Worm (Caenorhabditis elegans) whole organism, L2 larva: ENCODE data around the gene abu-13.

ENCODE experiments used
- C34F6.9 ChIP-seq: fragments of 150-350 bp; optimal IDR thresholded peaks from 2 replicates; lab custom pipeline; 2014; ENCODE audit warnings: missing biosample characterization, missing genetic modification characterization
- R02D3.7 ChIP-seq: fragments of 150-350 bp; optimal IDR thresholded peaks from 2 replicates; lab custom pipeline; 2014; ENCODE audit warnings: missing biosample characterization, missing genetic modification characterization
- Y55F3AM.14 ChIP-seq: fragments of 200-800 bp; sonication (Bioruptor generic); optimal IDR thresholded peaks from 2 replicates; lab custom pipeline; 2018; ENCODE audit warnings: mild to moderate bottlenecking, missing genetic modification characterization, missing compliant biosample characterization
- alr-1 ChIP-seq: fragments of 150-350 bp; optimal IDR thresholded peaks from 2 replicates; lab custom pipeline; 2014; ENCODE audit warnings: missing biosample characterization, missing genetic modification characterization
- aly-2 ChIP-seq: fragments of 150-350 bp; optimal IDR thresholded peaks from 2 replicates; lab custom pipeline; 2014; ENCODE audit warnings: missing biosample characterization, missing genetic modification characterization
- ama-1 ChIP-seq: fragments of 150-350 bp; optimal IDR thresholded peaks from 2 replicates; lab custom pipeline; 2018; ENCODE audit warnings: inconsistent platforms
- blmp-1 ChIP-seq: sonication (generic microtip); optimal IDR thresholded peaks from 2 replicates; lab custom pipeline; 2017; ENCODE audit warnings: missing genetic modification characterization, mild to moderate bottlenecking, missing compliant biosample characterization, antibody characterized with exemption, moderate library complexity; ENCODE audit not compliant: insufficient read depth
- ceh-16 ChIP-seq: fragments of 150-350 bp; optimal IDR thresholded peaks from 2 replicates; lab custom pipeline; 2014; ENCODE audit warnings: missing biosample characterization, missing genetic modification characterization
- crh-2 ChIP-seq: sonication (generic microtip); optimal IDR thresholded peaks from 2 replicates; lab custom pipeline; 2017; ENCODE audit warnings: missing biosample characterization, missing genetic modification characterization
- dmd-4 ChIP-seq: sonication (generic microtip); optimal IDR thresholded peaks from 2 replicates; lab custom pipeline; 2017; ENCODE audit warnings: missing biosample characterization, missing genetic modification characterization
- elt-1 ChIP-seq: fragments of 150-350 bp; optimal IDR thresholded peaks from 2 replicates; lab custom pipeline; 2014; ENCODE audit warnings: missing biosample characterization, missing genetic modification characterization
- lin-13 ChIP-seq: fragments of 150-350 bp; optimal IDR thresholded peaks from 2 replicates; lab custom pipeline; 2014; ENCODE audit warnings: missing biosample characterization, missing genetic modification reagents, missing genetic modification characterization
- lsy-2 ChIP-seq, 2 experiments: fragments of 150-350 bp in 1 of 2; sonication (generic microtip) in 1 of 2; optimal IDR thresholded peaks; 2 replicates each; lab custom pipeline; 2014 to 2017; ENCODE audit warnings: missing biosample characterization in 2 of 2, missing genetic modification characterization in 2 of 2
- mdl-1 ChIP-seq, 2 experiments: fragments of 150-350 bp in 1 of 2; sonication (generic microtip) in 1 of 2; optimal IDR thresholded peaks; 2 replicates each; lab custom pipeline; 2017; ENCODE audit warnings: missing biosample characterization in 2 of 2, missing genetic modification characterization in 2 of 2
- nhr-10 ChIP-seq: sonication (generic microtip); optimal IDR thresholded peaks from 2 replicates; lab custom pipeline; 2017; ENCODE audit warnings: missing biosample characterization, missing genetic modification characterization
- nhr-11 ChIP-seq: fragments of 150-350 bp; optimal IDR thresholded peaks from 2 replicates; lab custom pipeline; 2014; ENCODE audit warnings: missing biosample characterization, missing genetic modification characterization
- nhr-12 ChIP-seq: fragments of 150-350 bp; optimal IDR thresholded peaks from 2 replicates; lab custom pipeline; 2014; ENCODE audit warnings: missing biosample characterization, missing genetic modification characterization
- nhr-129 ChIP-seq: fragments of 150-350 bp; optimal IDR thresholded peaks from 2 replicates; lab custom pipeline; 2014; ENCODE audit warnings: missing biosample characterization, missing genetic modification characterization
- nhr-21 ChIP-seq: fragments of 150-350 bp; optimal IDR thresholded peaks from 2 replicates; lab custom pipeline; 2014; ENCODE audit warnings: missing biosample characterization, missing genetic modification characterization
- nhr-23 ChIP-seq: fragments of 150-350 bp; optimal IDR thresholded peaks from 2 replicates; lab custom pipeline; 2014; ENCODE audit warnings: missing biosample characterization, missing genetic modification reagents, missing genetic modification characterization
- nhr-237 ChIP-seq: fragments of 150-350 bp; optimal IDR thresholded peaks from 2 replicates; lab custom pipeline; 2014; ENCODE audit warnings: missing biosample characterization, missing genetic modification characterization
- nhr-25 ChIP-seq: fragments of 150-350 bp; sonication (generic microtip); optimal IDR thresholded peaks from 3 replicates; lab custom pipeline; 2014; ENCODE audit warnings: missing biosample characterization, missing genetic modification characterization
- nhr-6 ChIP-seq: fragments of 150-350 bp; optimal IDR thresholded peaks from 2 replicates; lab custom pipeline; 2014; ENCODE audit warnings: missing biosample characterization, missing genetic modification characterization
- peb-1 ChIP-seq: fragments of 150-350 bp; optimal IDR thresholded peaks from 2 replicates; lab custom pipeline; 2014; ENCODE audit warnings: missing biosample characterization, missing genetic modification characterization
- skn-1 ChIP-seq: sonication (generic microtip); optimal IDR thresholded peaks from 2 replicates; lab custom pipeline; 2017; ENCODE audit warnings: missing biosample characterization, missing genetic modification characterization
- sma-3 ChIP-seq: sonication (generic microtip); optimal IDR thresholded peaks from 2 replicates; lab custom pipeline; 2016; ENCODE audit warnings: missing genetic modification reagents, missing genetic modification characterization, missing compliant biosample characterization
- sma-9 ChIP-seq, 2 experiments: fragments of 150-350 bp in 1 of 2; sonication (generic microtip) in 1 of 2; optimal IDR thresholded peaks; 2 replicates each; lab custom pipeline; 2014 to 2016; ENCODE audit warnings: missing genetic modification characterization in 2 of 2, mild to moderate bottlenecking in 1 of 2, missing biosample characterization in 1 of 2, missing compliant biosample characterization in 1 of 2, missing genetic modification reagents in 1 of 2, moderate library complexity in 1 of 2
- snpc-4 ChIP-seq: fragments of 150-350 bp; optimal IDR thresholded peaks from 2 replicates; lab custom pipeline; 2014; ENCODE audit warnings: missing biosample characterization, missing genetic modification characterization
- unc-39 ChIP-seq: fragments of 150-350 bp; optimal IDR thresholded peaks from 2 replicates; lab custom pipeline; 2014; ENCODE audit warnings: missing biosample characterization, missing genetic modification characterization
- unc-55 ChIP-seq: fragments of 150-350 bp; sonication (generic microtip); optimal IDR thresholded peaks from 3 replicates; lab custom pipeline; 2014; ENCODE audit warnings: missing biosample characterization, missing genetic modification reagents, missing genetic modification characterization
- unc-62 ChIP-seq: fragments of 150-350 bp; optimal IDR thresholded peaks from 2 replicates; lab custom pipeline; 2014; ENCODE audit warnings: missing biosample characterization, missing genetic modification reagents, missing genetic modification characterization
- zag-1 ChIP-seq: fragments of 150-350 bp; optimal IDR thresholded peaks from 2 replicates; lab custom pipeline; 2014; ENCODE audit warnings: missing biosample characterization, missing genetic modification characterization
- ztf-11 ChIP-seq: sonication (generic microtip); optimal IDR thresholded peaks from 2 replicates; lab custom pipeline; 2017; ENCODE audit warnings: missing biosample characterization, missing genetic modification characterization
- ztf-4 ChIP-seq: fragments of 150-350 bp; optimal IDR thresholded peaks from 2 replicates; lab custom pipeline; 2014; ENCODE audit warnings: missing biosample characterization, missing genetic modification characterization

abu-13 gene

ce11 chrIII:6971662-6972284, 26.1 kb upstream of the abu-13 start, which contains the start of the genes eef-1A.1 and rfc-4 (continued):
- no peak for TF ChIP-seq peb-1 (tag; lab: Kevin White, UChicago)
- TF ChIP-seq C34F6.9 (tag; lab: Kevin White, UChicago), result peak; percentile 100
- no peak for TF ChIP-seq alr-1 (tag; lab: Kevin White, UChicago)
- TF ChIP-seq crh-2, result peak; percentile 98
- peak; percentile 98 to 100 for TF ChIP-seq lsy-2 (tag; optimal IDR thresholded peaks at IDR 0.05; lab: Kevin White, UChicago)
- peak; percentile 68 for TF ChIP-seq nhr-12 (tag; lab: Kevin White, UChicago)
- peak; percentile 83 for TF ChIP-seq zag-1 (tag; lab: Kevin White, UChicago)

DNA sequence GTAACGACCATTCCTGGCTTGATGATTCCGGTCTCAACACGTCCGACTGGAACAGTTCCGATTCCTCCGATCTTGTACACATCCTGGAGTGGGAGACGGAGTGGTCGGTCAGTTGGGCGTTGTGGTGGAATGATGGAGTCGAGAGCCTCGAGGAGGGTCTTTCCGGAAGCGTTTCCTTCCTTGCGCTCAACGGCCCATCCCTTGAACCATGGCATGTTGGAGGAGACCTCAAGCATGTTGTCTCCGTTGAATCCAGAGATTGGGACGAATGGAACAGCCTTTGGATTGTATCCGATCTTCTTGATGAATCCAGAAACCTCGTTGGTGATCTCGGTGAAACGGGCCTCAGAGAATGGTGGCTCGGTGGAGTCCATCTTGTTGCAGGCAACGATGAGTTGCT, 25.0 kb upstream of the abu-13 start:
- TF ChIP-seq unc-55 (GFP tag; lab: Kevin White, UChicago) (no peak), ama-1 (lab: Kevin White, UChicago) (no peak), lin-13 (GFP tag; lab: Kevin White, UChicago) (no peak), nhr-11 (tag; lab: Kevin White, UChicago) (no peak), alr-1 (tag; lab: Kevin White, UChicago) (no peak), nhr-12 (tag; lab: Kevin White, UChicago) (no peak), nhr-23 (tag; lab: Kevin White, UChicago) (no peak), skn-1 (tag; lab: Kevin White, UChicago) (no peak), sma-3 (GFP tag; lab: Kevin White, UChicago) (no peak)

DNA sequence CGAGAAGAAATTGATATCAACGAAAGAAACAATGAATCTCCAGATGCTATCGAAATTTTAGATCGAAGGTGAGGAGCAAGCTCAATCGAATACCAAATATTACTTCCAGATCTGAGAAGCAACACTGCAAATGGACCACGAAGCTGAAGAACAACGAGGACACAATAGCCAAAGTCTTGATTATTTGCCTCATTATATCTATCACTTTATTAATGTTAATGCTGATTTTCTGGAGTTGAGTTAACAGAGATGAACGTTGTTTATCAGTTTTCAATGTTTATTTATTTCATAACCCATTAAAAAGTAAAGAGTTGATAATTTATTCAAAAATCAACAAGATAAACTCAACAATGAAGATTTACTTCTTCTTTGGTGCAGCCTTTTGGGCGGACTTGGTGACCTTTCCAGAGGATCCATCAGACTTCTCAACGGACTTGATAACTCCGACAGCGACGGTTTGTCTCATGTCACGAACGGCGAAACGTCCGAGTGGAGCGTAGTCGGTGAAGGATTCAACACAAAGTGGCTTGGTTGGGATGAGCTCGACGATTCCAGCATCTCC, 24.2 kb upstream of the abu-13 start:
- peak; percentile 20 for TF ChIP-seq Y55F3AM.14 (GFP tag; lab: Kevin White, UChicago)
- TF ChIP-seq blmp-1 (tag; lab: Kevin White, UChicago), result no peak
- no peak for TF ChIP-seq nhr-11 (tag; lab: Kevin White, UChicago)
- TF ChIP-seq lsy-2 (tag; optimal IDR thresholded peaks at IDR 0.05; lab: Kevin White, UChicago), result peak in 1 of 2 experiments; percentile 2
- no peak for TF ChIP-seq sma-9 (GFP tag; optimal IDR thresholded peaks at IDR 0.05; lab: Kevin White, UChicago)
- TF ChIP-seq sma-9 (tag; optimal IDR thresholded peaks at IDR 0.05; lab: Kevin White, UChicago), result no peak
- TF ChIP-seq nhr-21 (tag; lab: Kevin White, UChicago), result peak; percentile 6
- no peak for TF ChIP-seq nhr-10 (tag; lab: Kevin White, UChicago)
- no peak for TF ChIP-seq sma-3 (GFP tag; lab: Kevin White, UChicago)
- TF ChIP-seq dmd-4, result no peak
- no peak for TF ChIP-seq nhr-237 (tag; lab: Kevin White, UChicago)
- no peak for TF ChIP-seq snpc-4
- TF ChIP-seq, all 48 proteins: peak for 3

DNA sequence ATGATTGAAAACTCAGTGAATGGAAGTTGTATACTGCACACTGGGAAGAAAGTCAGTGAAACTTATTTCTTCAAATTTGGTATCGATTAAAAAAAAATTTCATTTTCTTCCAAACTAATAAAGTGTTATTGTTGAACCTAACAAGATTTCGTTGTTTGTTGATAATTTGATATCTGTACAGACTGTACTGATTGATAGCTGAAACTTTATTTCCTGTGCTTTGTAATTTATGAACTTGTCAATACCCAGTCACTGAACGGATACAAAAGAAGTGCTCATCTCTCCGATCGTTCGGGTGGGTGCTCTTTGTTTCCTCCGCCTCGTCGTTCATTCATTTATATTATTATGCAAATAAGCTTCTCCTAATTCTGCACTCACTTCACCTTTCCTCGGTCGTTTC, 23.4 kb upstream of the abu-13 start, which contains the start of gene F31E3.12:
Gene F31E3.12, plus strand, starts transcription at position 301 of the 400 bp plus-strand sequence.
- TF ChIP-seq blmp-1 (tag; lab: Kevin White, UChicago), result no peak
- TF ChIP-seq nhr-23 (tag; lab: Kevin White, UChicago), result no peak
- TF ChIP-seq nhr-129 (tag; lab: Kevin White, UChicago), result no peak
- no peak for TF ChIP-seq ama-1 (lab: Kevin White, UChicago)

- no peak for TF ChIP-seq ztf-4 (tag; lab: Kevin White, UChicago)
- no peak for TF ChIP-seq ztf-11 (tag; lab: Kevin White, UChicago)
- TF ChIP-seq unc-39, result no peak
- TF ChIP-seq nhr-6 (tag; lab: Kevin White, UChicago), result no peak
- no peak for TF ChIP-seq elt-1
- no peak for TF ChIP-seq unc-62 (GFP tag; lab: Kevin White, UChicago)
- no peak for TF ChIP-seq skn-1 (tag; lab: Kevin White, UChicago)
- no peak for TF ChIP-seq unc-55 (GFP tag; lab: Kevin White, UChicago)
- no peak for TF ChIP-seq peb-1 (tag; lab: Kevin White, UChicago)
- TF ChIP-seq nhr-129 (tag; lab: Kevin White, UChicago), result no peak
- TF ChIP-seq nhr-12 (tag; lab: Kevin White, UChicago), result no peak
- TF ChIP-seq ceh-16 (tag; lab: Kevin White, UChicago), result no peak
- no peak for TF ChIP-seq R02D3.7 (tag; lab: Kevin White, UChicago)
- TF ChIP-seq nhr-25 (tag; lab: Kevin White, UChicago), result no peak
- no peak for TF ChIP-seq aly-2 (tag; lab: Kevin White, UChicago)
- no peak for TF ChIP-seq mdl-1 (tag; optimal IDR thresholded peaks at IDR 0.05; lab: Kevin White, UChicago)
- TF ChIP-seq nhr-23 (tag; lab: Kevin White, UChicago), result no peak
- no peak for TF ChIP-seq blmp-1 (tag; lab: Kevin White, UChicago)
Measured at ce11 chrIII:6968655-6969054, 23.0 kb upstream of the abu-13 start.
